Worm (Caenorhabditis elegans) whole organism, L3 larva: ENCODE measurements around the gene H03A11.13.

Experiments used
- R02D3.7 ChIP-seq: fragments of 150-350 bp; optimal IDR thresholded peaks from 2 replicates; lab custom pipeline; 2014; ENCODE audit warnings: missing biosample characterization, missing genetic modification characterization
- ceh-16 ChIP-seq: sonication (generic microtip); optimal IDR thresholded peaks from 2 replicates; lab custom pipeline; 2017; ENCODE audit warnings: missing biosample characterization, missing genetic modification characterization
- ceh-28 ChIP-seq: fragments of 150-350 bp; optimal IDR thresholded peaks from 2 replicates; lab custom pipeline; 2014; ENCODE audit warnings: missing biosample characterization, missing genetic modification reagents, missing genetic modification characterization
- ceh-82 ChIP-seq: fragments of 150-350 bp; optimal IDR thresholded peaks from 2 replicates; lab custom pipeline; 2014; ENCODE audit warnings: missing biosample characterization, missing genetic modification characterization
- ceh-9 ChIP-seq: sonication (generic microtip); optimal IDR thresholded peaks from 2 replicates; lab custom pipeline; 2018; ENCODE audit warnings: missing biosample characterization, missing genetic modification characterization
- daf-12 ChIP-seq: fragments of 150-350 bp; optimal IDR thresholded peaks from 2 replicates; lab custom pipeline; 2014; ENCODE audit warnings: missing biosample characterization, missing genetic modification reagents, missing genetic modification characterization
- elt-1 ChIP-seq: fragments of 150-350 bp; optimal IDR thresholded peaks from 2 replicates; lab custom pipeline; 2014; ENCODE audit warnings: missing biosample characterization, missing genetic modification characterization
- elt-2 ChIP-seq: sonication (generic microtip); optimal IDR thresholded peaks from 2 replicates; lab custom pipeline; 2016; ENCODE audit warnings: missing genetic modification reagents, mild to moderate bottlenecking, missing genetic modification characterization, missing compliant biosample characterization
- elt-3 ChIP-seq, 3 experiments: fragments of 150-350 bp in 1 of 3; sonication (generic microtip) in 2 of 3; optimal IDR thresholded peaks; 2 replicates in 2 of 3; 4 replicates in 1 of 3; lab custom pipeline; 2014 to 2017; ENCODE audit warnings: missing biosample characterization in 3 of 3, missing genetic modification characterization in 3 of 3
- eor-1 ChIP-seq, 2 experiments: fragments of 150-350 bp; optimal IDR thresholded peaks; 2 replicates each; lab custom pipeline; 2014 to 2018; ENCODE audit warnings: missing biosample characterization in 2 of 2, missing genetic modification characterization in 2 of 2
- fkh-2 ChIP-seq: fragments of 150-350 bp; optimal IDR thresholded peaks from 2 replicates; lab custom pipeline; 2014; ENCODE audit warnings: missing biosample characterization, missing genetic modification reagents, missing genetic modification characterization
- hmg-11 ChIP-seq: sonication (generic microtip); optimal IDR thresholded peaks from 2 replicates; lab custom pipeline; 2016; ENCODE audit warnings: missing genetic modification characterization, missing compliant biosample characterization
- jun-1 ChIP-seq: fragments of 150-350 bp; optimal IDR thresholded peaks from 2 replicates; lab custom pipeline; 2014; ENCODE audit warnings: missing biosample characterization, missing genetic modification reagents, missing genetic modification characterization
- lin-39 ChIP-seq: fragments of 150-350 bp; optimal IDR thresholded peaks from 2 replicates; lab custom pipeline; 2018; ENCODE audit warnings: missing biosample characterization, missing genetic modification reagents, missing genetic modification characterization
- lsy-12 ChIP-seq: sonication (generic microtip); optimal IDR thresholded peaks from 2 replicates; lab custom pipeline; 2016; ENCODE audit warnings: mild to moderate bottlenecking, missing genetic modification characterization, missing compliant biosample characterization
- mdl-1 ChIP-seq: fragments of 150-350 bp; optimal IDR thresholded peaks from 2 replicates; lab custom pipeline; 2014; ENCODE audit warnings: missing biosample characterization, missing genetic modification characterization
- mml-1 ChIP-seq: fragments of 150-350 bp; sonication (generic microtip); optimal IDR thresholded peaks from 3 replicates; lab custom pipeline; 2014; ENCODE audit warnings: missing biosample characterization, missing genetic modification characterization
- nhr-11 ChIP-seq: fragments of 150-350 bp; optimal IDR thresholded peaks from 2 replicates; lab custom pipeline; 2014; ENCODE audit warnings: missing biosample characterization, missing genetic modification characterization
- nhr-23 ChIP-seq: fragments of 150-350 bp; optimal IDR thresholded peaks from 2 replicates; lab custom pipeline; 2014; ENCODE audit warnings: missing biosample characterization, missing genetic modification reagents, missing genetic modification characterization
- nhr-25 ChIP-seq: sonication (generic microtip); optimal IDR thresholded peaks from 2 replicates; lab custom pipeline; 2017; ENCODE audit warnings: missing biosample characterization, missing genetic modification characterization
- nhr-28 ChIP-seq: fragments of 150-350 bp; optimal IDR thresholded peaks from 2 replicates; lab custom pipeline; 2014; ENCODE audit warnings: missing biosample characterization, missing genetic modification characterization
- nhr-43 ChIP-seq: sonication (generic microtip); optimal IDR thresholded peaks from 2 replicates; lab custom pipeline; 2016; ENCODE audit warnings: mild to moderate bottlenecking, missing genetic modification characterization, missing compliant biosample characterization; ENCODE audit not compliant: poor library complexity, severe bottlenecking
- nhr-67 ChIP-seq: fragments of 150-350 bp; optimal IDR thresholded peaks from 2 replicates; lab custom pipeline; 2014; ENCODE audit warnings: missing biosample characterization, missing genetic modification characterization
- nhr-76 ChIP-seq: fragments of 150-350 bp; sonication (generic microtip); optimal IDR thresholded peaks from 5 replicates; lab custom pipeline; 2014; ENCODE audit warnings: missing biosample characterization, missing genetic modification characterization
- nhr-77 ChIP-seq: fragments of 150-350 bp; optimal IDR thresholded peaks from 2 replicates; lab custom pipeline; 2014; ENCODE audit warnings: missing biosample characterization, missing genetic modification characterization
- pha-4 ChIP-seq: fragments of 150-350 bp; optimal IDR thresholded peaks from 2 replicates; lab custom pipeline; 2014; ENCODE audit warnings: missing biosample characterization, missing genetic modification reagents, missing genetic modification characterization
- pqm-1 ChIP-seq: fragments of 150-350 bp; optimal IDR thresholded peaks from 2 replicates; lab custom pipeline; 2017; ENCODE audit warnings: missing biosample characterization, missing genetic modification characterization, inconsistent platforms
- skn-1 ChIP-seq: fragments of 150-350 bp; optimal IDR thresholded peaks from 2 replicates; lab custom pipeline; 2014; ENCODE audit warnings: missing biosample characterization, missing genetic modification characterization
- snpc-4 ChIP-seq: fragments of 150-350 bp; optimal IDR thresholded peaks from 2 replicates; lab custom pipeline; 2014; ENCODE audit warnings: missing biosample characterization, missing genetic modification characterization
- tbx-2 ChIP-seq: sonication (generic microtip); optimal IDR thresholded peaks from 2 replicates; lab custom pipeline; 2016; ENCODE audit warnings: mild to moderate bottlenecking, missing genetic modification characterization, missing compliant biosample characterization
- unc-39 ChIP-seq: sonication (generic microtip); optimal IDR thresholded peaks from 4 replicates; lab custom pipeline; 2017; ENCODE audit warnings: missing biosample characterization, missing genetic modification characterization
- unc-62 ChIP-seq: fragments of 150-350 bp; sonication (generic microtip); optimal IDR thresholded peaks from 4 replicates; lab custom pipeline; 2014; ENCODE audit warnings: missing biosample characterization, missing genetic modification reagents, missing genetic modification characterization
- ztf-4 ChIP-seq: fragments of 150-350 bp; optimal IDR thresholded peaks from 2 replicates; lab custom pipeline; 2014; ENCODE audit warnings: missing biosample characterization, missing genetic modification characterization

H03A11.13 gene

ce11 chrX:15231800-15232199 is 18.8 kb upstream of the H03A11.13 start:
- TF ChIP-seq nhr-67 (tag; lab: Kevin White, UChicago) (no peak), elt-3 (tag; optimal IDR thresholded peaks at IDR 0.05; lab: Kevin White, UChicago) (no peak), nhr-76 (tag; lab: Kevin White, UChicago) (no peak), skn-1 (tag; lab: Kevin White, UChicago) (no peak), nhr-23 (tag; lab: Kevin White, UChicago) (no peak), mdl-1 (tag; lab: Kevin White, UChicago) (no peak), tbx-2 (tag; lab: Kevin White, UChicago) (no peak), ceh-82 (no peak), nhr-77 (tag; lab: Kevin White, UChicago) (no peak), ceh-9 (tag; lab: Kevin White, UChicago) (no peak), daf-12 (tag; lab: Kevin White, UChicago) (no peak), lsy-12 (tag; lab: Kevin White, UChicago) (no peak), nhr-43 (tag; lab: Kevin White, UChicago) (no peak)

- TF ChIP-seq snpc-4 (tag; lab: Kevin White, UChicago), result no peak
- TF ChIP-seq elt-2 (tag; lab: Kevin White, UChicago), result peak; percentile 46
- peak; percentile 48 for TF ChIP-seq lin-39 (tag; lab: Kevin White, UChicago)
- TF ChIP-seq nhr-23 (tag; lab: Kevin White, UChicago), result no peak
- no peak for TF ChIP-seq eor-1 (tag; optimal IDR thresholded peaks at IDR 0.05; lab: Kevin White, UChicago)
- peak; percentile 28 for TF ChIP-seq skn-1 (tag; lab: Kevin White, UChicago)
Measured at ce11 chrX:15230394-15230968, 17.4 kb upstream of the H03A11.13 start, which contains the start of gene H03A11.2. H03A11.2 (minus strand) TSS chrX:15230645.

- peak; percentile 2 for TF ChIP-seq pha-4 (tag; lab: Kevin White, UChicago)
- TF ChIP-seq elt-2 (tag; lab: Kevin White, UChicago), result peak; percentile 52
- no peak for TF ChIP-seq mml-1 (tag; lab: Kevin White, UChicago)
- peak; percentile 25 for TF ChIP-seq pqm-1 (tag; lab: Kevin White, UChicago)
Measured at ce11 chrX:15229174-15229573, 16.1 kb upstream of the H03A11.13 start.

ce11 chrX:15225180-15225724 is 12.2 kb upstream of the H03A11.13 start:
- no peak for TF ChIP-seq nhr-43 (tag; lab: Kevin White, UChicago)
- TF ChIP-seq elt-2 (tag; lab: Kevin White, UChicago), result no peak
- no peak for TF ChIP-seq jun-1 (tag; lab: Kevin White, UChicago)
- TF ChIP-seq nhr-23 (tag; lab: Kevin White, UChicago), result peak; percentile 63
- no peak for TF ChIP-seq ceh-16
- TF ChIP-seq hmg-11, result no peak
- no peak for TF ChIP-seq snpc-4 (tag; lab: Kevin White, UChicago)
- no peak for TF ChIP-seq ztf-4
- TF ChIP-seq, all 47 proteins: peak for 1

- TF ChIP-seq hmg-11, result no peak
- no peak for TF ChIP-seq ceh-28 (tag; lab: Kevin White, UChicago)
- TF ChIP-seq nhr-28, result no peak
- no peak for TF ChIP-seq nhr-43 (tag; lab: Kevin White, UChicago)
- TF ChIP-seq fkh-2, result no peak
- TF ChIP-seq unc-62 (GFP tag; lab: Kevin White, UChicago), result no peak
- TF ChIP-seq ceh-16, result no peak
- no peak for TF ChIP-seq nhr-25
- no peak for TF ChIP-seq nhr-11 (tag; lab: Kevin White, UChicago)
Measured at ce11 chrX:15224128-15224527, 11.1 kb upstream of the H03A11.13 start.

- TF ChIP-seq ztf-4 (no peak), elt-1 (tag; lab: Kevin White, UChicago) (no peak), unc-39 (tag; lab: Kevin White, UChicago) (no peak), R02D3.7 (no peak), nhr-25 (no peak), nhr-11 (tag; lab: Kevin White, UChicago) (no peak), snpc-4 (tag; lab: Kevin White, UChicago) (peak; percentile 46)
Measured at ce11 chrX:15222789-15223188, 9.8 kb upstream of the H03A11.13 start.
